Worm (Caenorhabditis elegans): ENCODE results near the gene ddl-3.
"Not testable (repeated sequence)": the region's sequence is repeated elsewhere in the genome, so short reads cannot be mapped to it uniquely, and the experiment has no call there.

The ddl-3 gene

ce11 chrII:14311537-14311936, 32.7 kb downstream of the ddl-3 start:
- TF ChIP-seq B0261.1 (tag; optimal IDR thresholded peaks at IDR 0.05) (no peak), hlh-26 (GFP tag; conservative IDR thresholded peaks at IDR 0.05) (no peak), hmg-20 (GFP tag; IDR thresholded peaks at IDR 0.05) (no peak), die-1 (tag; optimal IDR thresholded peaks at IDR 0.05) (no peak), Y56A3A.18 (GFP tag; IDR thresholded peaks at IDR 0.05) (no peak), lin-54 (GFP tag; optimal IDR thresholded peaks at IDR 0.05) (no peak), somi-1 (GFP tag; optimal IDR thresholded peaks at IDR 0.05) (no peak), him-1 (tag; optimal IDR thresholded peaks at IDR 0.05) (no peak), attf-3 (GFP tag; conservative IDR thresholded peaks at IDR 0.05) (no peak), dpff-1 (tag; optimal IDR thresholded peaks at IDR 0.05) (no peak), nfya-1 (tag; optimal IDR thresholded peaks at IDR 0.05; ENCODE audit: borderline replicate concordance, insufficient read depth) (no peak), ama-1 (optimal IDR thresholded peaks at IDR 0.05) (no peak), ama-1 (GFP tag; optimal IDR thresholded peaks at IDR 0.05) (no peak), snpc-3.4 (tag; optimal IDR thresholded peaks at IDR 0.05) (no peak), Y53G8AR.9 (GFP tag; conservative IDR thresholded peaks at IDR 0.05) (no peak), sptf-2 (GFP tag; optimal IDR thresholded peaks at IDR 0.05) (no peak), C06A6.2 (GFP tag; conservative IDR thresholded peaks at IDR 0.05) (no peak), ceh-79 (tag; optimal IDR thresholded peaks at IDR 0.05) (no peak), pha-4 (tag; optimal IDR thresholded peaks at IDR 0.05) (no peak)

- no peak for TF ChIP-seq aptf-2 (GFP tag; conservative IDR thresholded peaks at IDR 0.05)
- TF ChIP-seq F57A8.1 (GFP tag; optimal IDR thresholded peaks at IDR 0.05): no peak
- no peak for TF ChIP-seq tbp1 (GFP tag; optimal IDR thresholded peaks at IDR 0.05)
- TF ChIP-seq F33H1.4 (GFP tag; IDR thresholded peaks at IDR 0.05): peak; percentile 53; the same call in 1 of the 2 replicates
- peak; percentile 88 for TF ChIP-seq lsl-1 (GFP tag; optimal IDR thresholded peaks at IDR 0.05)
- no peak for TF ChIP-seq akir-1 (GFP tag; optimal IDR thresholded peaks at IDR 0.05)
- no peak for TF ChIP-seq F57C9.4 (tag; optimal IDR thresholded peaks at IDR 0.05)
- TF ChIP-seq tlf-1 (GFP tag; optimal IDR thresholded peaks at IDR 0.05): no peak
Observed at ce11 chrII:14310729-14311388, 33.4 kb downstream of the ddl-3 start, which contains the start of gene ctl-3. Gene ctl-3 (minus strand): TSS chrII:14310779.

ce11 chrII:14306160-14306559, 38.1 kb downstream of the ddl-3 start, which contains the start of gene ctl-1:
Gene ctl-1 (minus strand): TSS chrII:14306260.
- not testable (repeated sequence) for TF ChIP-seq nhr-80 (tag; optimal IDR thresholded peaks at IDR 0.05); hrde-1 (tag; optimal IDR thresholded peaks at IDR 0.05; ENCODE audit: borderline replicate concordance); ama-1 (optimal IDR thresholded peaks at IDR 0.05); ama-1 (GFP tag; optimal IDR thresholded peaks at IDR 0.05)

ce11 chrII:14301927-14302326, 42.3 kb downstream of the ddl-3 start, which contains the start of gene ctl-2:
Gene ctl-2 (minus strand): TSS chrII:14302027.
- TF ChIP-seq lsy-27 (tag; optimal IDR thresholded peaks at IDR 0.05; ENCODE audit: borderline replicate concordance, insufficient read depth); nhr-179 (tag; optimal IDR thresholded peaks at IDR 0.05); ztf-6 (GFP tag; IDR thresholded peaks at IDR 0.05): not testable (repeated sequence)

Data from whole organism, young adult.